Worm (Caenorhabditis elegans): ENCODE data around the gene Y56A3A.31.
A peak's percentile ranks its signal among the peaks of the same experiment; 100 is the strongest.

Y56A3A.31 gene

ce11 chrIII:11960080-11960479 is 14.2 kb upstream of the Y56A3A.31 start, which contains the start of gene top-3:
top-3 (minus strand) TSS chrIII:11960180.
- TF ChIP-seq xbp-1 (tag; optimal IDR thresholded peaks at IDR 0.05) (no peak), nhr-28 (tag; optimal IDR thresholded peaks at IDR 0.05) (no peak)

ce11 chrIII:11967049-11967448 is 7.2 kb upstream of the Y56A3A.31 start:
- TF ChIP-seq grh-1 (GFP tag; IDR thresholded peaks at IDR 0.05) (peak; percentile 61), unc-98 (GFP tag; IDR thresholded peaks at IDR 0.05) (peak; percentile 43; the same call in 1 of the 2 replicates), nhr-19 (GFP tag; conservative IDR thresholded peaks at IDR 0.05) (peak; percentile 81), ceh-88 (GFP tag; IDR thresholded peaks at IDR 0.05) (peak; percentile 59; the same call in 1 of the 2 replicates), mab-9 (GFP tag; IDR thresholded peaks at IDR 0.05) (peak; percentile 40; the same call in 1 of the 2 replicates), snpc-4 (tag; optimal IDR thresholded peaks at IDR 0.05) (peak; percentile 13)

- TF ChIP-seq unc-30 (tag; optimal IDR thresholded peaks at IDR 0.05) (no peak), efl-1 (optimal IDR thresholded peaks at IDR 0.05) (peak in 1 of 2 experiments; percentile 20), efl-1 (GFP tag; optimal IDR thresholded peaks at IDR 0.05 in 1 of 2) (peak in 1 of 2 experiments; percentile 25), dpl-1 (GFP tag; optimal IDR thresholded peaks at IDR 0.05) (peak in 1 of 3 experiments; percentile 14)
Measured at ce11 chrIII:11971342-11971741, 2.9 kb upstream of the Y56A3A.31 start, which contains the start of gene Y56A3A.28. Y56A3A.28 (minus strand) TSS chrIII:11971374.

DNA sequence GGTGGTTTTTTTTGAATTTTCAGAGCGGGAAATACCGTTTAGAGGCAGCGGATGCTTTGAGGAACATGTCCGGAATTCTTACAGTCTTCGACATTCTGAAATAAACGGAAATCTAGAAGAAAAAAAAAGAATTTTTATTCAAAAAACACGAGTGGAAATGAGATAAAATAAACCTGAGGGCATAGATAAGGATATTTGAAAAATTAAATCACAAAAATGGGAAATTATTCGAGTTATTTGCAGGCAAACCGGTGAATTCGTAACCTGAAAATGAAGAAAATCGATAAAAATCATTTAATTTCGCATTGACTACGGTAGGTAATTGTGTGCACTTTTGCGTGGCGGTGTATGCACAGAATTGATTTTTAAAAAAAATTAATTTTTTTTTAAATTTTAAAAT is 281 bp upstream of the Y56A3A.31 start, which contains the start of gene ung-1:
ung-1 (minus strand) TSS at position 101 of the 400 bp plus-strand sequence.
- TF ChIP-seq nhr-90 (tag; optimal IDR thresholded peaks at IDR 0.05; ENCODE audit: poor library complexity) (no peak), ceh-82 (tag; optimal IDR thresholded peaks at IDR 0.05) (no peak), hlh-4 (tag; optimal IDR thresholded peaks at IDR 0.05) (no peak), nhr-84 (tag; optimal IDR thresholded peaks at IDR 0.05) (no peak), unc-98 (GFP tag; IDR thresholded peaks at IDR 0.05) (no peak), fos-1 (tag; optimal IDR thresholded peaks at IDR 0.05) (no peak), F16B12.6 (tag; optimal IDR thresholded peaks at IDR 0.05) (no peak), nhr-20 (tag; optimal IDR thresholded peaks at IDR 0.05) (no peak), fkh-10 (GFP tag; optimal IDR thresholded peaks at IDR 0.05) (no peak), mab-9 (GFP tag; IDR thresholded peaks at IDR 0.05) (no peak), grh-1 (GFP tag; IDR thresholded peaks at IDR 0.05) (no peak), mdl-1 (tag; optimal IDR thresholded peaks at IDR 0.05) (no peak), nhr-77 (tag; optimal IDR thresholded peaks at IDR 0.05) (no peak), lin-39 (tag; optimal IDR thresholded peaks at IDR 0.05) (no peak), unc-130 (tag; optimal IDR thresholded peaks at IDR 0.05) (no peak), aly-2 (tag; optimal IDR thresholded peaks at IDR 0.05) (no peak), efl-1 (optimal IDR thresholded peaks at IDR 0.05) (no peak), efl-1 (GFP tag; optimal IDR thresholded peaks at IDR 0.05 in 1 of 2) (no peak)

DNA sequence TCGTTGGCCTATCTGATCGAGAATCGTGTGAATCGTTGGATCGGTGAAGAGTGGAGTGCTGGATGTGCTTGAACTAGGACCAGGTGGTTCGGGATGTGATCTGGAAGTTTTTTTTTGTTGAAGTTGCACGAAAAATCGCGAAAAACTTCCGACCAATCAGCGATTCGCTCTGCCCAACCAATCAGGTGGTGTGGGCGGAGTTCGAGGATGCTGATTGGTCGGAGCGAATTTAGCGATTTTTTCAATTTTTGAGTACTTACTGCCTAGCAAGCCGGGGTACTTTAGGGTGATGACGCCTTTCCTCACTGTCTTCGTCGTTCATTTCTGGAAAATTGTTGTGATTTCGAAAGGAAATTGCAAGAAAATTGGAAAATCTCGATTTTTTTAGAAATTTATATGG is 4.5 kb downstream of the Y56A3A.31 start, which contains the start of gene Y56A3A.30:
Y56A3A.30 (minus strand) TSS at position 324 of the 400 bp plus-strand sequence.
- no peak for TF ChIP-seq hpl-2 (GFP tag; optimal IDR thresholded peaks at IDR 0.05)
- TF ChIP-seq fos-1 (tag; optimal IDR thresholded peaks at IDR 0.05): no peak
- TF ChIP-seq nhr-84 (tag; optimal IDR thresholded peaks at IDR 0.05): no peak
- TF ChIP-seq nhr-12 (tag; optimal IDR thresholded peaks at IDR 0.05): no peak
- TF ChIP-seq fkh-4 (tag; optimal IDR thresholded peaks at IDR 0.05; ENCODE audit: borderline replicate concordance): no peak
- TF ChIP-seq ceh-8 (GFP tag; optimal IDR thresholded peaks at IDR 0.05): no peak
- no peak for TF ChIP-seq lin-14 (GFP tag; optimal IDR thresholded peaks at IDR 0.05)
- TF ChIP-seq unc-130 (tag; optimal IDR thresholded peaks at IDR 0.05): no peak
- no peak for TF ChIP-seq sptf-1 (tag; optimal IDR thresholded peaks at IDR 0.05)
- TF ChIP-seq tlp-1 (tag; optimal IDR thresholded peaks at IDR 0.05): no peak
- TF ChIP-seq efl-1 (optimal IDR thresholded peaks at IDR 0.05): no peak
- TF ChIP-seq efl-1 (GFP tag; optimal IDR thresholded peaks at IDR 0.05 in 1 of 2): no peak
- no peak for TF ChIP-seq xbp-1 (tag; optimal IDR thresholded peaks at IDR 0.05)

ce11 chrIII:11980743-11981142 is 6.5 kb downstream of the Y56A3A.31 start:
- TF ChIP-seq lin-35 (GFP tag; optimal IDR thresholded peaks at IDR 0.05): no peak
- no peak for TF ChIP-seq jun-1 (tag; optimal IDR thresholded peaks at IDR 0.05)
- TF ChIP-seq efl-3 (GFP tag; optimal IDR thresholded peaks at IDR 0.05): no peak
- TF ChIP-seq unc-30 (tag; optimal IDR thresholded peaks at IDR 0.05): no peak
- no peak for TF ChIP-seq isw-1 (GFP tag; IDR thresholded peaks at IDR 0.05)
- no peak for TF ChIP-seq pqm-1 (tag; optimal IDR thresholded peaks at IDR 0.05)
- no peak for TF ChIP-seq lin-13 (GFP tag; optimal IDR thresholded peaks at IDR 0.05)
- TF ChIP-seq sptf-1 (tag; optimal IDR thresholded peaks at IDR 0.05): no peak
- TF ChIP-seq zag-1 (tag; optimal IDR thresholded peaks at IDR 0.05): no peak
- no peak for TF ChIP-seq fkh-10 (GFP tag; optimal IDR thresholded peaks at IDR 0.05)
- TF ChIP-seq lir-3 (tag; optimal IDR thresholded peaks at IDR 0.05; ENCODE audit: poor library complexity): no peak
- no peak for TF ChIP-seq ces-1 (GFP tag; optimal IDR thresholded peaks at IDR 0.05)
- TF ChIP-seq tlp-1 (tag; optimal IDR thresholded peaks at IDR 0.05): no peak
- TF ChIP-seq swsn-7 (tag; optimal IDR thresholded peaks at IDR 0.05): no peak
- TF ChIP-seq tbx-2 (tag; optimal IDR thresholded peaks at IDR 0.05): no peak
